Worm (Caenorhabditis elegans) whole organism, young adult: ENCODE measurements around the gene exc-1.

Experiments
- Y56A3A.18 ChIP-seq: fragments of 200-800 bp; sonication (Bioruptor generic); IDR thresholded peaks from 2 replicates; pipeline ENCODE4 v1.3.6; 2022; ENCODE audit warnings: missing genetic modification reagents, missing genetic modification characterization, missing compliant biosample characterization
- Y79H2A.3 ChIP-seq: fragments of 200-800 bp; sonication (Bioruptor generic); conservative IDR thresholded peaks from 2 replicates; pipeline ENCODE4 v1.3.6; 2022; ENCODE audit warnings: missing genetic modification reagents, missing genetic modification characterization, missing compliant biosample characterization
- ama-1 ChIP-seq, 3 experiments: fragments of 150-350 bp in 1 of 3; sonication (generic microtip) in 2 of 3; optimal IDR thresholded peaks; 2 replicates each; lab custom pipeline; 2014 to 2018; ENCODE audit warnings: missing biosample characterization in 2 of 3, missing genetic modification characterization in 2 of 3, missing genetic modification reagents in 2 of 3
- ccch-3 ChIP-seq: fragments of 200-800 bp; sonication (Bioruptor generic); optimal IDR thresholded peaks from 2 replicates; lab custom pipeline; 2018; ENCODE audit warnings: mild to moderate bottlenecking, missing genetic modification characterization, missing compliant biosample characterization
- fkh-3 ChIP-seq: sonication (generic microtip); optimal IDR thresholded peaks from 2 replicates; lab custom pipeline; 2016; ENCODE audit warnings: mild to moderate bottlenecking, missing genetic modification characterization, missing compliant biosample characterization
- hlh-26 ChIP-seq: fragments of 200-800 bp; sonication (Bioruptor generic); conservative IDR thresholded peaks from 2 replicates; pipeline ENCODE4 v1.3.6; 2022; ENCODE audit warnings: missing genetic modification reagents, missing genetic modification characterization, missing compliant biosample characterization
- pha-4 ChIP-seq: fragments of 150-350 bp; sonication (generic microtip); optimal IDR thresholded peaks from 2 replicates; lab custom pipeline; 2014; ENCODE audit warnings: missing biosample characterization, missing genetic modification reagents, missing genetic modification characterization
- rcor-1 ChIP-seq: fragments of 200-800 bp; sonication (Bioruptor generic); IDR thresholded peaks from 2 replicates; pipeline ENCODE4 v1.3.6; 2022; ENCODE audit warnings: missing genetic modification reagents, missing genetic modification characterization, missing compliant biosample characterization
- somi-1 ChIP-seq: fragments of 200-800 bp; sonication (Bioruptor generic); optimal IDR thresholded peaks from 2 replicates; lab custom pipeline; 2018; ENCODE audit warnings: mild to moderate bottlenecking, missing genetic modification characterization, missing compliant biosample characterization
- xnd-1 ChIP-seq: sonication (generic microtip); optimal IDR thresholded peaks from 2 replicates; lab custom pipeline; 2016; ENCODE audit warnings: missing genotype, missing genetic modification reagents, missing genetic modification characterization, missing compliant biosample characterization

DNA sequence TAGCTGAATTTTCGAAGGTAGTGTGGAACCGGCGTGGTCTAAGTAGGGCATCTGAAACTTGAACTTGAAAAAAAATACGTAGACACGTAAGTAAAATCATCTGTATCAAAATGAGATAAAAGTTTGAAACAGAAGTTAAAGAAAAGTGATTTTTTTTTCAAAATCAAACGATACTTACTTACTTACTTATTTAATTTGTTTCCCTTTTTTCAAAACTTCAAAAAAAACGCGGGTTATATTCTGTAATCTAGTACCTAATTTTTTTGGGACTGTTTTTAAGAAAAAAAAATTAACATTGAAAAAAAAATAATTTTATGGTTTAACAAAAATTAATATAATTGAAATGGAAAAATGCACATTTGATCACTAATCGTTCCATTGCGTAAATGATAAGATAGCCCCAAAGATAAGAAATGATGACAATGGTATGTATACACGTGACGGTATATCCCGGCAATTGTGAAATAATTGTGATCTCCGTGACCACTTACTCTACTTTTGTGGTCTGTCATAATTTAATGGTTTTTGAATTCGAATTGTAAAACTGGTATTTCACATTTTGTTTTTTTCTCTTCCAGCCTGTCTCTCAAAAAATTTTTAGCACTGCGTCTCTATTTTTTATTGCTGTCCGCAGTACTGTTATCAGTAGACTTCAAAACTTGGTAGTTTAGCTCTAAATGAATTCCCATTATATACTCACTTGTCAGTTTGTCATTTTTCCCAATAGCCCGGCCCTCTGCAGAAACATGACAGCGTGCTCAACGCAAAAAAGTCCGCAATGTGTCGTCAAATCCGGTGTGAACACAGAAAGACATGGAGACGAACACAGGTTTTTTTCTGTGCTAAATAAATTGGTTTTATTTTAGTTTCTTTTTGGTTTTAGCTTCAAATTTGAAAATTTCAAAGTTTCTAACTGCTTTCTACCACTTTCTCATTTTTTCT lies 36.2 kb downstream of the exc-1 start, which contains the start of gene mocs-1:
- TF ChIP-seq Y79H2A.3 (no peak), hlh-26 (GFP tag; lab: Robert Waterston, UW) (no peak), ama-1 (optimal IDR thresholded peaks at IDR 0.05; lab: Kevin White, UChicago) (no peak), ama-1 (GFP tag; optimal IDR thresholded peaks at IDR 0.05; lab: Kevin White, UChicago) (no peak), rcor-1 (GFP tag; lab: Robert Waterston, UW) (no peak), ccch-3 (GFP tag; lab: Kevin White, UChicago) (no peak), somi-1 (GFP tag; lab: Kevin White, UChicago) (no peak), Y56A3A.18 (GFP tag; lab: Robert Waterston, UW) (no peak), xnd-1 (no peak), pha-4 (tag; lab: Kevin White, UChicago) (no peak), fkh-3 (tag; lab: Kevin White, UChicago) (no peak)
